Worm (Caenorhabditis elegans): ENCODE results near the gene T23F11.4.

The T23F11.4 gene

ce11 chrIII:4699922-4700321 is 34.8 kb upstream of the T23F11.4 start, which contains the start of gene sel-13:
Gene sel-13 (minus strand): TSS chrIII:4700224.
- peak; percentile 93 for TF ChIP-seq aha-1 (tag)
- no peak for TF ChIP-seq F26F4.8 (GFP tag; conservative IDR thresholded peaks at IDR 0.05)
- TF ChIP-seq zip-2 (tag; optimal IDR thresholded peaks at IDR 0.05): no peak

ce11 chrIII:4697819-4698218 is 32.6 kb upstream of the T23F11.4 start, which contains the start of gene dnj-18:
Gene dnj-18 (plus strand): TSS chrIII:4698119.
- TF ChIP-seq daf-16 (GFP tag; optimal IDR thresholded peaks at IDR 0.05) (no peak), daf-16 (tag; optimal IDR thresholded peaks at IDR 0.05) (peak; percentile 11), snpc-1.2 (GFP tag; IDR thresholded peaks at IDR 0.05) (no peak)

- TF ChIP-seq dpl-1 (GFP tag; optimal IDR thresholded peaks at IDR 0.05) (no peak), lin-13 (GFP tag; optimal IDR thresholded peaks at IDR 0.05) (no peak), unc-130 (GFP tag; optimal IDR thresholded peaks at IDR 0.05) (no peak), unc-62 (GFP tag; optimal IDR thresholded peaks at IDR 0.05 in 1 of 2) (peak in 1 of 2 experiments; percentile 92), unc-62 (tag; optimal IDR thresholded peaks at IDR 0.05) (no peak)
Observed at ce11 chrIII:4696903-4697302, 31.7 kb upstream of the T23F11.4 start.

ce11 chrIII:4695057-4695456 is 29.9 kb upstream of the T23F11.4 start, which contains the start of gene T04A8.7:
Gene T04A8.7 (plus strand): TSS chrIII:4695357.
- TF ChIP-seq zag-1 (tag; optimal IDR thresholded peaks at IDR 0.05): no peak
- TF ChIP-seq egl-27 (tag; optimal IDR thresholded peaks at IDR 0.05): no peak
- peak in 1 of 2 experiments; percentile 67 for TF ChIP-seq unc-62 (GFP tag; optimal IDR thresholded peaks at IDR 0.05 in 1 of 2)
- TF ChIP-seq unc-62 (tag; optimal IDR thresholded peaks at IDR 0.05): no peak
- TF ChIP-seq gei-8 (GFP tag; optimal IDR thresholded peaks at IDR 0.05): no peak
- peak; percentile 59 for TF ChIP-seq ama-1 (optimal IDR thresholded peaks at IDR 0.05)
- no peak for TF ChIP-seq nhr-41 (GFP tag; IDR thresholded peaks at IDR 0.05)

ce11 chrIII:4693695-4694094 is 28.5 kb upstream of the T23F11.4 start, which contains the start of gene T04A8.8:
Gene T04A8.8 (plus strand): TSS chrIII:4693995.
- TF ChIP-seq zfp-2 (tag; optimal IDR thresholded peaks at IDR 0.05) (no peak), Y75B8A.6 (GFP tag; IDR thresholded peaks at IDR 0.05) (no peak), nhr-48 (tag; optimal IDR thresholded peaks at IDR 0.05) (no peak), hif-1 (tag; optimal IDR thresholded peaks at IDR 0.05) (no peak)

ce11 chrIII:4693281-4693680 is 28.1 kb upstream of the T23F11.4 start, which contains the start of gene nifk-1:
Gene nifk-1 (minus strand): TSS chrIII:4693307.
- peak in 1 of 2 experiments; percentile 55 for TF ChIP-seq mdl-1 (tag; optimal IDR thresholded peaks at IDR 0.05)
- TF ChIP-seq ztf-7 (tag; optimal IDR thresholded peaks at IDR 0.05): peak; percentile 28
- TF ChIP-seq lsy-2 (tag; optimal IDR thresholded peaks at IDR 0.05): peak in 1 of 2 experiments; percentile 87
- no peak for TF ChIP-seq ama-1 (optimal IDR thresholded peaks at IDR 0.05)
- no peak for TF ChIP-seq ztf-11 (tag; optimal IDR thresholded peaks at IDR 0.05)
- TF ChIP-seq unc-39 (tag; optimal IDR thresholded peaks at IDR 0.05): no peak
- peak; percentile 19 for TF ChIP-seq lin-13 (GFP tag; optimal IDR thresholded peaks at IDR 0.05)
- peak; percentile 33 for TF ChIP-seq nhr-48 (tag; optimal IDR thresholded peaks at IDR 0.05)
- peak; percentile 90 for TF ChIP-seq dve-1 (tag; optimal IDR thresholded peaks at IDR 0.05; ENCODE audit: insufficient read depth)
- no peak for TF ChIP-seq saeg-2 (GFP tag; IDR thresholded peaks at IDR 0.05)
- no peak for TF ChIP-seq set-16 (GFP tag; IDR thresholded peaks at IDR 0.05)
- TF ChIP-seq nhr-28 (tag; optimal IDR thresholded peaks at IDR 0.05): peak; percentile 76
- no peak for TF ChIP-seq daf-19 (GFP tag; conservative IDR thresholded peaks at IDR 0.05)
- TF ChIP-seq php-3 (GFP tag; IDR thresholded peaks at IDR 0.05): no peak
- no peak for TF ChIP-seq mxl-2 (GFP tag; conservative IDR thresholded peaks at IDR 0.05)
- TF ChIP-seq mxl-3 (GFP tag; optimal IDR thresholded peaks at IDR 0.05): peak; percentile 62
- no peak for TF ChIP-seq lin-15B (tag; optimal IDR thresholded peaks at IDR 0.05)
- no peak for TF ChIP-seq F10B5.3 (tag; optimal IDR thresholded peaks at IDR 0.05)
- TF ChIP-seq hlh-30 (tag; optimal IDR thresholded peaks at IDR 0.05; ENCODE audit: insufficient read depth): peak; percentile 63
- TF ChIP-seq dmd-6 (GFP tag; IDR thresholded peaks at IDR 0.05): peak; percentile 76
- peak; percentile 68 for TF ChIP-seq nhr-77 (tag; optimal IDR thresholded peaks at IDR 0.05)
- TF ChIP-seq nhr-11 (tag; optimal IDR thresholded peaks at IDR 0.05): peak; percentile 22
- TF ChIP-seq madf-9 (GFP tag; conservative IDR thresholded peaks at IDR 0.05): no peak
- TF ChIP-seq nhr-102 (tag; optimal IDR thresholded peaks at IDR 0.05): peak; percentile 21
- peak; percentile 67 for TF ChIP-seq rbr-2 (tag; optimal IDR thresholded peaks at IDR 0.05)
- TF ChIP-seq mes-2 (tag; optimal IDR thresholded peaks at IDR 0.05; ENCODE audit: poor library complexity, severe bottlenecking): peak; percentile 78
